Fruit fly (Drosophila melanogaster) S2 (cell line): ENCODE results near the gene Scr.

Experiments used
- CG8478 ChIP-seq: fragments of >200 bp; optimal IDR thresholded peaks from 2 replicates; lab custom pipeline; 2018
- CTCF ChIP-seq, 2 experiments: fragments of >200 bp; optimal IDR thresholded peaks; 2 replicates each; lab custom pipeline; 2018

DNA sequence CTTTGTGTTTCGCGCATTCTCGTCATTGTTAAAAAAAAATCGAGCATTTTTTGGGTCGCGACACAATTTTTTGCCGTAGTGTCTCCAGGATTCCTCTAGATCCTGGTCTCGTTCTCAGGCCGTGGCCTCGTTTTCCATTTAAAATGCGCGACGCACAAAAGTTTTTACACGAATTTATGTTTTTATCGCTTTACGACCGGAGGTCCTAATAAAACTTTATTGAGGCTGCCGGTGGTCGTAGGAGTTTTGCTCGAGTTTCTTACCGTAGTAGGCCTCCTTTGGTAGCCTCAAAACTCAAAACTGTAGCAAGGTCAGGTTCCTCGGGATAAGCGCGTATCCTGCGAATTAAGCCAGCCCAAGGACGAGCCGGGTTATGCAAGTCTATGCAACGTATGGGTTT, 7.6 kb upstream of the Scr start:
- TF ChIP-seq CTCF (optimal IDR thresholded peaks at IDR 0.05; lab: Kevin White, UChicago) (no peak), CG8478 (lab: Kevin White, UChicago) (no peak)
